Worm (Caenorhabditis elegans) whole organism, L1 larva: ENCODE data around the gene C04A2.15.

ENCODE experiments used
- C04F5.9 ChIP-seq: sonication (generic microtip); optimal IDR thresholded peaks from 2 replicates; lab custom pipeline; 2016; ENCODE audit warnings: missing genetic modification characterization, missing compliant biosample characterization
- C16A3.4 ChIP-seq: fragments of 150-350 bp; optimal IDR thresholded peaks from 2 replicates; lab custom pipeline; 2014; ENCODE audit warnings: missing biosample characterization, missing genetic modification characterization
- aha-1 ChIP-seq: fragments of 150-350 bp; optimal IDR thresholded peaks from 2 replicates; lab custom pipeline; 2014; ENCODE audit warnings: missing biosample characterization, missing genetic modification characterization
- blmp-1 ChIP-seq: fragments of 150-350 bp; optimal IDR thresholded peaks from 2 replicates; lab custom pipeline; 2014; ENCODE audit warnings: missing biosample characterization, missing genetic modification characterization
- ceh-8 ChIP-seq: fragments of 200-800 bp; sonication (Bioruptor generic); optimal IDR thresholded peaks from 2 replicates; lab custom pipeline; 2018; ENCODE audit warnings: mild to moderate bottlenecking, missing genetic modification characterization, moderate library complexity, missing compliant biosample characterization
- ceh-82 ChIP-seq, 3 experiments: fragments of 150-350 bp in 1 of 3; sonication (generic microtip) in 2 of 3; optimal IDR thresholded peaks; 2 replicates each; lab custom pipeline; 2014 to 2017; ENCODE audit warnings: missing biosample characterization in 3 of 3, missing genetic modification characterization in 3 of 3
- ceh-90 ChIP-seq: sonication (generic microtip); optimal IDR thresholded peaks from 2 replicates; lab custom pipeline; 2016; ENCODE audit warnings: missing genetic modification characterization, missing compliant biosample characterization
- dpl-1 ChIP-seq, 3 experiments: fragments of 150-350 bp in 2 of 3; sonication (generic microtip) in 1 of 3; optimal IDR thresholded peaks; 2 replicates each; lab custom pipeline; 2014 to 2017; ENCODE audit warnings: missing biosample characterization in 3 of 3, missing genetic modification characterization in 3 of 3, missing genetic modification reagents in 3 of 3
- dsc-1 ChIP-seq: sonication (generic microtip); optimal IDR thresholded peaks from 2 replicates; lab custom pipeline; 2016; ENCODE audit warnings: mild to moderate bottlenecking, missing genetic modification characterization, missing compliant biosample characterization
- efl-3 ChIP-seq: fragments of 200-800 bp; sonication (Bioruptor generic); optimal IDR thresholded peaks from 2 replicates; lab custom pipeline; 2018; ENCODE audit warnings: mild to moderate bottlenecking, missing genetic modification characterization, missing compliant biosample characterization
- egl-13 ChIP-seq: sonication (generic microtip); optimal IDR thresholded peaks from 2 replicates; lab custom pipeline; 2016; ENCODE audit warnings: missing genotype, missing genetic modification reagents, missing genetic modification characterization, missing compliant biosample characterization
- egl-27 ChIP-seq, 2 experiments: fragments of 150-350 bp in 1 of 2; sonication (generic microtip); optimal IDR thresholded peaks; 3 replicates each; lab custom pipeline; 2017 to 2018; ENCODE audit warnings: missing biosample characterization in 2 of 2, missing genetic modification characterization in 2 of 2, missing genetic modification reagents in 2 of 2
- elt-3 ChIP-seq, 6 experiments: fragments of 150-350 bp in 1 of 6; sonication (generic microtip); optimal IDR thresholded peaks; 2 replicates each; lab custom pipeline; 2017 to 2018; ENCODE audit warnings: missing biosample characterization in 6 of 6, missing genetic modification characterization in 6 of 6, inconsistent platforms in 1 of 6
- ets-5 ChIP-seq: fragments of 200-800 bp; sonication (Bioruptor generic); IDR thresholded peaks from 2 replicates; pipeline ENCODE4 v1.3.6; 2022; ENCODE audit warnings: missing genetic modification characterization, missing compliant biosample characterization
- fkh-10 ChIP-seq: sonication (generic microtip); optimal IDR thresholded peaks from 2 replicates; lab custom pipeline; 2017; ENCODE audit warnings: missing biosample characterization, missing genetic modification reagents, missing genetic modification characterization
- fkh-8 ChIP-seq: sonication (generic microtip); optimal IDR thresholded peaks from 2 replicates; lab custom pipeline; 2016; ENCODE audit warnings: mild to moderate bottlenecking, missing genetic modification characterization, missing compliant biosample characterization
- fos-1 ChIP-seq: fragments of 150-350 bp; optimal IDR thresholded peaks from 2 replicates; lab custom pipeline; 2014; ENCODE audit warnings: missing biosample characterization, missing genetic modification characterization
- grh-1 ChIP-seq: fragments of 200-800 bp; sonication (Bioruptor generic); IDR thresholded peaks from 2 replicates; pipeline ENCODE4 v1.3.6; 2022; ENCODE audit warnings: missing genetic modification reagents, missing genetic modification characterization, missing compliant biosample characterization
- hlh-17 ChIP-seq: fragments of 200-800 bp; sonication (Bioruptor generic); optimal IDR thresholded peaks from 2 replicates; lab custom pipeline; 2018; ENCODE audit warnings: missing genetic modification characterization, mild to moderate bottlenecking, missing compliant biosample characterization, moderate library complexity, borderline replicate concordance
- hlh-4 ChIP-seq: sonication (generic microtip); optimal IDR thresholded peaks from 2 replicates; lab custom pipeline; 2016; ENCODE audit warnings: mild to moderate bottlenecking, missing genetic modification characterization, missing compliant biosample characterization
- hpl-2 ChIP-seq: fragments of 150-350 bp; optimal IDR thresholded peaks from 2 replicates; lab custom pipeline; 2014; ENCODE audit warnings: missing biosample characterization, missing genetic modification reagents, missing genetic modification characterization
- irx-1 ChIP-seq: sonication (generic microtip); optimal IDR thresholded peaks from 2 replicates; lab custom pipeline; 2016; ENCODE audit warnings: missing genetic modification characterization, missing compliant biosample characterization
- isw-1 ChIP-seq: fragments of 200-800 bp; sonication (Bioruptor generic); IDR thresholded peaks from 2 replicates; pipeline ENCODE4 v1.3.6; 2022; ENCODE audit warnings: missing genetic modification characterization, missing compliant biosample characterization
- jun-1 ChIP-seq: fragments of 150-350 bp; optimal IDR thresholded peaks from 2 replicates; lab custom pipeline; 2014; ENCODE audit warnings: missing biosample characterization, missing genetic modification reagents, missing genetic modification characterization
- lin-13 ChIP-seq: fragments of 150-350 bp; optimal IDR thresholded peaks from 2 replicates; lab custom pipeline; 2014; ENCODE audit warnings: missing biosample characterization, missing genetic modification reagents, missing genetic modification characterization
- lin-14 ChIP-seq: fragments of 200-800 bp; sonication (Bioruptor generic); optimal IDR thresholded peaks from 2 replicates; lab custom pipeline; 2018; ENCODE audit warnings: mild to moderate bottlenecking, missing genetic modification characterization, moderate library complexity, missing compliant biosample characterization
- lin-15B ChIP-seq: fragments of 150-350 bp; sonication (generic microtip); optimal IDR thresholded peaks from 3 replicates; lab custom pipeline; 2014; ENCODE audit warnings: missing biosample characterization, missing genetic modification characterization
- lin-35 ChIP-seq, 2 experiments: fragments of 150-350 bp; optimal IDR thresholded peaks; 2 replicates each; lab custom pipeline; 2014; ENCODE audit warnings: missing biosample characterization in 2 of 2, missing genetic modification characterization in 2 of 2, missing genetic modification reagents in 2 of 2
- lir-3 ChIP-seq: sonication (generic microtip); optimal IDR thresholded peaks from 2 replicates; lab custom pipeline; 2016; ENCODE audit warnings: mild to moderate bottlenecking, missing genetic modification characterization, moderate library complexity, missing compliant biosample characterization; ENCODE audit not compliant: poor library complexity
- lsy-2 ChIP-seq, 2 experiments: fragments of 150-350 bp; optimal IDR thresholded peaks; 2 replicates each; lab custom pipeline; 2014; ENCODE audit warnings: missing biosample characterization in 2 of 2, missing genetic modification characterization in 2 of 2
- mdl-1 ChIP-seq, 2 experiments: fragments of 150-350 bp; optimal IDR thresholded peaks; 2 replicates each; lab custom pipeline; 2014 to 2017; ENCODE audit warnings: missing biosample characterization in 2 of 2, missing genetic modification characterization in 2 of 2, inconsistent platforms in 1 of 2
- mef-2 ChIP-seq: fragments of 150-350 bp; optimal IDR thresholded peaks from 2 replicates; lab custom pipeline; 2014; ENCODE audit warnings: missing biosample characterization, missing genetic modification characterization
- mep-1 ChIP-seq: fragments of 150-350 bp; optimal IDR thresholded peaks from 2 replicates; lab custom pipeline; 2014; ENCODE audit warnings: missing biosample characterization, missing genetic modification characterization
- nhr-11 ChIP-seq: fragments of 150-350 bp; optimal IDR thresholded peaks from 2 replicates; lab custom pipeline; 2014; ENCODE audit warnings: missing biosample characterization, missing genetic modification characterization
- nhr-19 ChIP-seq: fragments of 200-800 bp; sonication (Bioruptor generic); conservative IDR thresholded peaks from 2 replicates; pipeline ENCODE4 v1.3.6; 2022; ENCODE audit warnings: missing genetic modification characterization, missing compliant biosample characterization
- nhr-28 ChIP-seq: fragments of 150-350 bp; optimal IDR thresholded peaks from 2 replicates; lab custom pipeline; 2014; ENCODE audit warnings: missing biosample characterization, missing genetic modification characterization
- nhr-47 ChIP-seq: sonication (generic microtip); optimal IDR thresholded peaks from 2 replicates; lab custom pipeline; 2016; ENCODE audit warnings: mild to moderate bottlenecking, missing genetic modification characterization, moderate library complexity, missing compliant biosample characterization
- nhr-77 ChIP-seq: fragments of 150-350 bp; optimal IDR thresholded peaks from 2 replicates; lab custom pipeline; 2014; ENCODE audit warnings: missing biosample characterization, missing genetic modification characterization
- nhr-84 ChIP-seq: sonication (generic microtip); optimal IDR thresholded peaks from 2 replicates; lab custom pipeline; 2017; ENCODE audit warnings: missing biosample characterization, missing genetic modification characterization
- pag-3 ChIP-seq: sonication (generic microtip); optimal IDR thresholded peaks from 2 replicates; lab custom pipeline; 2017; ENCODE audit warnings: missing genetic modification characterization, mild to moderate bottlenecking, missing compliant biosample characterization, antibody characterized with exemption, borderline replicate concordance; ENCODE audit not compliant: insufficient read depth
- rnt-1 ChIP-seq: sonication (generic microtip); optimal IDR thresholded peaks from 2 replicates; lab custom pipeline; 2016; ENCODE audit warnings: mild to moderate bottlenecking, missing genetic modification characterization, moderate library complexity, missing compliant biosample characterization
- snpc-4 ChIP-seq: fragments of 150-350 bp; optimal IDR thresholded peaks from 2 replicates; lab custom pipeline; 2014; ENCODE audit warnings: missing biosample characterization, missing genetic modification characterization
- snu-23 ChIP-seq: sonication (generic microtip); optimal IDR thresholded peaks from 2 replicates; lab custom pipeline; 2016; ENCODE audit warnings: missing genetic modification characterization, missing compliant biosample characterization
- sptf-1 ChIP-seq: fragments of 150-350 bp; optimal IDR thresholded peaks from 2 replicates; lab custom pipeline; 2014; ENCODE audit warnings: missing biosample characterization, missing genetic modification characterization
- sup-37 ChIP-seq: fragments of 200-800 bp; sonication (Bioruptor generic); optimal IDR thresholded peaks from 2 replicates; lab custom pipeline; 2018; ENCODE audit warnings: mild to moderate bottlenecking, missing genetic modification characterization, missing compliant biosample characterization
- swsn-7 ChIP-seq: sonication (generic microtip); optimal IDR thresholded peaks from 2 replicates; lab custom pipeline; 2016; ENCODE audit warnings: missing genetic modification characterization, missing compliant biosample characterization
- tlp-1 ChIP-seq: fragments of 150-350 bp; optimal IDR thresholded peaks from 2 replicates; lab custom pipeline; 2014; ENCODE audit warnings: missing biosample characterization, missing genetic modification characterization
- unc-86 ChIP-seq: sonication (generic microtip); optimal IDR thresholded peaks from 2 replicates; lab custom pipeline; 2016; ENCODE audit warnings: missing genetic modification characterization, missing compliant biosample characterization
- vab-15 ChIP-seq: sonication (generic microtip); optimal IDR thresholded peaks from 2 replicates; lab custom pipeline; 2017; ENCODE audit warnings: missing genotype, mild to moderate bottlenecking, missing genetic modification characterization, missing compliant biosample characterization
- xbp-1 ChIP-seq: sonication (generic microtip); optimal IDR thresholded peaks from 2 replicates; lab custom pipeline; 2016; ENCODE audit warnings: missing genetic modification characterization, missing compliant biosample characterization
- zip-4 ChIP-seq: fragments of 200-800 bp; sonication (Bioruptor generic); optimal IDR thresholded peaks from 2 replicates; lab custom pipeline; 2018; ENCODE audit warnings: mild to moderate bottlenecking, missing genetic modification characterization, moderate library complexity, missing compliant biosample characterization
- ztf-11 ChIP-seq, 2 experiments: sonication (generic microtip); optimal IDR thresholded peaks; 2 replicates each; lab custom pipeline; 2016 to 2017; ENCODE audit warnings: missing genetic modification characterization in 2 of 2, missing biosample characterization in 1 of 2, missing compliant biosample characterization in 1 of 2
- ztf-4 ChIP-seq: fragments of 150-350 bp; optimal IDR thresholded peaks from 2 replicates; lab custom pipeline; 2014; ENCODE audit warnings: missing biosample characterization, missing genetic modification characterization

The C04A2.15 gene

DNA sequence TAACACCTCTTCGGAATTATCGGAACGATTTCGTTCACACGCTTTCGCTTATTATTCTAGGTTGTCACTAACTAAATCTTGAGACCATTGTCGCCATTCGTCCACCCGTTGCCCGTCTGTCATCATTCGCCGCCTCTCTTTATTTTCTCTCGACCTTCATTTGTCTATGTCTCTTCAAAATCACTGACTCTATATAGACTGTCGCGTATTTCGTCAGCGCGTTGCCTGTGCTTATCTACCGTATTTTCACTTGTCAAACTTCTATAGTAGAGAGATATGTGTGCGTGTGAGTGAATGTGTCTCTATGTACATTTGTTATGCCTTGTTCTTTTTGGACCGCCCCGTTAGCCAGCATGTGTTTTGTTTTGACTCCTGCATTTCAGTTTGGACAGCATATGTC, 22.9 kb upstream of the C04A2.15 start (continued):
- peak; percentile 98 for TF ChIP-seq blmp-1
- TF ChIP-seq fkh-8 (tag; lab: Kevin White, UChicago), result no peak
- TF ChIP-seq egl-13, result no peak
- peak in 1 of 3 experiments; percentile 7 for TF ChIP-seq dpl-1 (GFP tag; optimal IDR thresholded peaks at IDR 0.05; lab: Kevin White, UChicago)
- no peak for TF ChIP-seq sup-37 (GFP tag; lab: Kevin White, UChicago)
- TF ChIP-seq efl-3 (GFP tag; lab: Kevin White, UChicago), result no peak
- TF ChIP-seq snu-23 (GFP tag; lab: Kevin White, UChicago), result peak; percentile 64
- no peak for TF ChIP-seq tlp-1 (tag; lab: Kevin White, UChicago)
- no peak for TF ChIP-seq unc-86
- TF ChIP-seq hlh-4 (tag; lab: Kevin White, UChicago), result no peak
- no peak for TF ChIP-seq nhr-28 (tag; lab: Kevin White, UChicago)
- no peak for TF ChIP-seq aha-1 (tag; lab: Kevin White, UChicago)
- TF ChIP-seq snpc-4 (tag; lab: Kevin White, UChicago), result peak; percentile 10
- peak in 4 of 6 experiments; percentile 19 to 81 (median 36) for TF ChIP-seq elt-3 (tag; optimal IDR thresholded peaks at IDR 0.05; lab: Kevin White, UChicago)
- no peak for TF ChIP-seq mef-2 (tag; lab: Kevin White, UChicago)
- TF ChIP-seq nhr-77, result peak; percentile 46
- no peak for TF ChIP-seq grh-1 (GFP tag; lab: Robert Waterston, UW)
- peak; percentile 25 for TF ChIP-seq C16A3.4 (tag; lab: Kevin White, UChicago)
- peak; percentile 15 for TF ChIP-seq jun-1 (tag; lab: Kevin White, UChicago)
- peak; percentile 7 for TF ChIP-seq vab-15 (tag; lab: Kevin White, UChicago)
- no peak for TF ChIP-seq pag-3 (tag; lab: Kevin White, UChicago)
- TF ChIP-seq ztf-11 (tag; optimal IDR thresholded peaks at IDR 0.05; lab: Kevin White, UChicago), result no peak
- TF ChIP-seq lin-13 (GFP tag; lab: Kevin White, UChicago), result no peak
- TF ChIP-seq mdl-1 (tag; optimal IDR thresholded peaks at IDR 0.05; lab: Kevin White, UChicago), result peak in 1 of 2 experiments; percentile 61
- TF ChIP-seq rnt-1, result peak; percentile 16
- no peak for TF ChIP-seq zip-4
- no peak for TF ChIP-seq nhr-84 (tag; lab: Kevin White, UChicago)
- no peak for TF ChIP-seq fkh-10 (GFP tag; lab: Kevin White, UChicago)
- no peak for TF ChIP-seq hpl-2 (GFP tag; lab: Kevin White, UChicago)
- TF ChIP-seq ceh-90 (tag; lab: Kevin White, UChicago), result no peak
- peak; percentile 60 for TF ChIP-seq mep-1
- peak; percentile 22 for TF ChIP-seq swsn-7 (tag; lab: Kevin White, UChicago)
- no peak for TF ChIP-seq irx-1
- no peak for TF ChIP-seq ceh-8 (GFP tag; lab: Kevin White, UChicago)
- no peak for TF ChIP-seq nhr-11 (tag; lab: Kevin White, UChicago)
- no peak for TF ChIP-seq ets-5 (GFP tag; lab: Robert Waterston, UW)
- no peak for TF ChIP-seq hlh-17 (GFP tag; lab: Kevin White, UChicago)
- TF ChIP-seq lir-3, result no peak
- TF ChIP-seq egl-27 (tag; optimal IDR thresholded peaks at IDR 0.05; lab: Kevin White, UChicago), result peak in 1 of 2 experiments; percentile 7
- TF ChIP-seq lsy-2 (tag; optimal IDR thresholded peaks at IDR 0.05; lab: Kevin White, UChicago), result peak; percentile 32 to 87
- no peak for TF ChIP-seq nhr-47 (tag; lab: Kevin White, UChicago)
- no peak for TF ChIP-seq C04F5.9
- peak in 1 of 3 experiments; percentile 23 for TF ChIP-seq ceh-82 (tag; optimal IDR thresholded peaks at IDR 0.05; lab: Kevin White, UChicago)
- TF ChIP-seq lin-14 (GFP tag; lab: Kevin White, UChicago), result peak; percentile 87
- TF ChIP-seq lin-35 (GFP tag; optimal IDR thresholded peaks at IDR 0.05; lab: Kevin White, UChicago), result peak in 1 of 2 experiments; percentile 61
- TF ChIP-seq xbp-1, result no peak
- no peak; the same call in none of the 2 replicates for TF ChIP-seq nhr-19 (GFP tag; lab: Robert Waterston, UW)
- TF ChIP-seq isw-1, result no peak
- TF ChIP-seq ztf-4, result no peak
- no peak for TF ChIP-seq fos-1 (tag; lab: Kevin White, UChicago)
- TF ChIP-seq lin-15B (tag; lab: Kevin White, UChicago), result no peak
- TF ChIP-seq dsc-1 (tag; lab: Kevin White, UChicago), result no peak
- TF ChIP-seq sptf-1, result no peak
